Fruit fly (Drosophila melanogaster) whole organism, pupa: ENCODE data around the gene Srp54k.

Experiments used
- CG13204 ChIP-seq: fragments of 200-800 bp; sonication (Bioruptor generic); optimal IDR thresholded peaks from 2 replicates; lab custom pipeline; 2018; ENCODE audit warnings: missing biosample characterization, mild to moderate bottlenecking, missing genetic modification characterization, moderate library complexity
- CG15710 ChIP-seq: fragments of 200-800 bp; sonication (Bioruptor generic); optimal IDR thresholded peaks from 2 replicates; lab custom pipeline; 2018; ENCODE audit warnings: missing biosample characterization, mild to moderate bottlenecking, missing genetic modification characterization, moderate library complexity
- CG32121 ChIP-seq: fragments of 200-800 bp; sonication (Bioruptor generic); IDR thresholded peaks from 2 replicates; pipeline ENCODE4 v1.3.6; 2022; ENCODE audit warnings: missing biosample characterization, missing genetic modification characterization
- CG34367 ChIP-seq: fragments of 200-800 bp; sonication (Bioruptor generic); optimal IDR thresholded peaks from 2 replicates; lab custom pipeline; 2018; ENCODE audit warnings: missing biosample characterization, mild to moderate bottlenecking, missing genetic modification characterization
- CG4496 ChIP-seq: fragments of 200-800 bp; sonication (Bioruptor generic); IDR thresholded peaks from 3 replicates; pipeline ENCODE4 v1.3.6; 2022; ENCODE audit warnings: missing biosample characterization, missing genetic modification characterization
- Ets98B ChIP-seq: fragments of 200-800 bp; sonication (Bioruptor generic); IDR thresholded peaks from 2 replicates; pipeline ENCODE4 v1.3.6; 2022; ENCODE audit warnings: missing biosample characterization, missing genetic modification characterization
- Pif1A ChIP-seq: fragments of 200-800 bp; sonication (Bioruptor generic); optimal IDR thresholded peaks from 3 replicates; lab custom pipeline; 2016; ENCODE audit warnings: missing biosample characterization, missing genetic modification characterization
- Pif1B ChIP-seq: fragments of 200-800 bp; sonication (Bioruptor generic); optimal IDR thresholded peaks from 3 replicates; lab custom pipeline; 2016; ENCODE audit warnings: missing biosample characterization, missing genetic modification characterization
- fd96Ca ChIP-seq: fragments of 200-800 bp; sonication (Bioruptor generic); IDR thresholded peaks from 3 replicates; pipeline ENCODE4 v1.3.6; 2022; ENCODE audit warnings: missing biosample characterization, missing genetic modification characterization
- gl ChIP-seq: fragments of 200-800 bp; sonication (Bioruptor generic); optimal IDR thresholded peaks from 2 replicates; lab custom pipeline; 2018; ENCODE audit warnings: missing biosample characterization, mild to moderate bottlenecking, missing genetic modification characterization

DNA sequence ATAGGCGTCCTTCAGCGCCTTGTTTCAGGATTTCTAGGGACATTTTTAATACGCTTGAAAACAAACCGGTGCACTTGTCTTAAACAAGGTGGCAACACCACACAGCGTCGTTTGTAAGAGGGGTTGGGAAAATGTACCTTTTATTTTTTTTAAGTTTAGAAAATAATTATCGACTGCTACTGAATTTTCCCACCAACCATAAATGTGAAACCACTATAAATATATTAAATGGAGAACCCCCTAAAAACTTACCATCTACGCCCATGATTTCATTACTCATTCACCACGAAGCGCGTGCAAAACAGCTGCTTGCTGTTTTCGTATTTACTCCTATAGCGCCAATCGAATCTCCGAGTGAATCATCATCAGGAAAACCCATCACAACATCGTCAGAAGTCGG, 13.2 kb upstream of the Srp54k start, which contains the start of the genes Tcs5 and CHMP2B:
- peak; percentile 100 for TF ChIP-seq CG15710
- peak; percentile 100 for TF ChIP-seq Ets98B (GFP tag; lab: Robert Waterston, UW)
- TF ChIP-seq gl (tag; lab: Kevin White, UChicago), result peak; percentile 99
- peak; percentile 100 for TF ChIP-seq CG4496 (GFP tag; lab: Robert Waterston, UW)
- TF ChIP-seq CG32121, result peak; percentile 100
- TF ChIP-seq fd96Ca (GFP tag; lab: Robert Waterston, UW), result peak; percentile 100
- peak; percentile 98 for TF ChIP-seq CG13204 (GFP tag; lab: Kevin White, UChicago)
- peak; percentile 100 for TF ChIP-seq Pif1A (GFP tag; lab: Kevin White, UChicago)
- TF ChIP-seq Pif1B, result peak; percentile 100
- peak; percentile 100 for TF ChIP-seq CG34367 (tag; lab: Kevin White, UChicago)
